Worm (Caenorhabditis elegans) whole organism, mixed stage, embryonic: Measurements from ENCODE around the gene act-5.

Experiments
- elt-3 ChIP-seq: fragments of 150-350 bp; optimal IDR thresholded peaks from 2 replicates; lab custom pipeline; 2014; ENCODE audit warnings: missing biosample characterization, missing genetic modification characterization
- lsy-2 ChIP-seq: fragments of 150-350 bp; optimal IDR thresholded peaks from 2 replicates; lab custom pipeline; 2014; ENCODE audit warnings: missing biosample characterization, missing genetic modification characterization

DNA sequence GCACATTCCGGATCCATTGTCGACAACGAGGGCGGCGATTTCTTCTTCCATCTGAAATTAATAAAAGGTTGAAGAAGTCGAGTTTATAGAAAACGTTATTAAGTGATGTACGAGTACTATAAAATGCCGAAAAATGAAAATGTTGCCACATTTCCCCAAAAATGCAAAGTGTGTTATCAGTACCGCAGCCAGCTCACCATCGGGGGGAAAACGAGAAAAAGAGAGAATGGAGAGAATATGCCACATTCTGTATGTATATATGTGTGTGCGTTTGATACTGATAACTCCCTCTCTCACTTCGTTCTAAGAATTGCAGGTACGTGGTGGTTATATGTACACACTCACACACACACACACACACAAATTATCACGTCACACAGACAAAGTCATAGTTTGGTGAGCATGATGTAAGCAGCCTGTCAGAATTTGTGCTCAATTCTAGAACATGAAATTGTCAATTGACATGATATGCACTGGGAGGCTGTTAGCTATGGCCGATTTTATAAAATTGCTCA, at the start of gene act-5:
- no peak for TF ChIP-seq lsy-2 (tag; lab: Kevin White, UChicago)
- no peak for TF ChIP-seq elt-3 (tag; lab: Kevin White, UChicago)
